Fruit fly (Drosophila melanogaster) S2 (cell line): Measurements from ENCODE around the gene Glg1.

Experiments
- CG8478 ChIP-seq: fragments of >200 bp; optimal IDR thresholded peaks from 2 replicates; lab custom pipeline; 2018
- CTCF ChIP-seq, 2 experiments: fragments of >200 bp; optimal IDR thresholded peaks; 2 replicates each; lab custom pipeline; 2018

DNA sequence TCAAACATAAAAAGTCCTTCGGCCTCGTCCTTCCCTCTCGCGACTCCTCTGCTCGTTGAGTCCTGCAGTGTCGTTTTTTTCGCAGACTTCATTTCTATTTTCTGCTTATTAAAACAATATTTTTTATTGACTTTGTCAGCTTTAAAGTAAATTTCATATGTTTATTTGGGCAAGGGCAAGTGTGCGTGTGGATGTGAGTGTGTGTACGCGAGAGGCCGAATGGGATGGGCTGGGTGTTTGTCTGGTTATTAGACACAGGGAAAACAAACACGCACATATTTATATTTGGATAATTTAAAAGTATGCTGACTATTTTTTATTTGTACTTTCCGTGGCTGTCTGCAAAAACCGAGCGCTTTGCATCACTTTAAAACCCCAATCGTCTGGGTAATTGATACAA lies 29.5 kb downstream of the Glg1 start:
- no peak for TF ChIP-seq CG8478
- TF ChIP-seq CTCF (optimal IDR thresholded peaks at IDR 0.05; lab: Kevin White, UChicago): no peak
